Worm (Caenorhabditis elegans) whole organism, mixed stage, embryonic: ENCODE measurements around the gene pbs-1.

Experiments
- M03D4.4 ChIP-seq: sonication (generic microtip); optimal IDR thresholded peaks from 2 replicates; lab custom pipeline; 2017; ENCODE audit warnings: mild to moderate bottlenecking, missing genetic modification characterization, missing compliant biosample characterization
- bed-3 ChIP-seq: fragments of 200-800 bp; sonication (Bioruptor generic); optimal IDR thresholded peaks from 3 replicates; lab custom pipeline; 2018; ENCODE audit warnings: mild to moderate bottlenecking, missing genetic modification characterization, moderate library complexity, missing compliant biosample characterization
- ceh-39 ChIP-seq: fragments of 150-350 bp; optimal IDR thresholded peaks from 2 replicates; lab custom pipeline; 2014; ENCODE audit warnings: missing biosample characterization, missing genetic modification characterization
- ceh-43 ChIP-seq: fragments of 200-800 bp; sonication (Bioruptor generic); optimal IDR thresholded peaks from 2 replicates; lab custom pipeline; 2018; ENCODE audit warnings: mild to moderate bottlenecking, missing genetic modification characterization, moderate library complexity, missing compliant biosample characterization
- ceh-83 ChIP-seq: fragments of 200-800 bp; sonication (Bioruptor generic); optimal IDR thresholded peaks from 2 replicates; lab custom pipeline; 2018; ENCODE audit warnings: mild to moderate bottlenecking, missing genetic modification characterization, missing compliant biosample characterization
- ces-1 ChIP-seq: fragments of 150-350 bp; optimal IDR thresholded peaks from 2 replicates; lab custom pipeline; 2014; ENCODE audit warnings: missing biosample characterization, missing genetic modification reagents, missing genetic modification characterization
- cnd-1 ChIP-seq: fragments of 200-800 bp; sonication (Bioruptor generic); optimal IDR thresholded peaks from 2 replicates; lab custom pipeline; 2018; ENCODE audit warnings: mild to moderate bottlenecking, missing genetic modification characterization, missing compliant biosample characterization
- elt-3 ChIP-seq: fragments of 150-350 bp; optimal IDR thresholded peaks from 2 replicates; lab custom pipeline; 2014; ENCODE audit warnings: missing biosample characterization, missing genetic modification characterization
- ham-2 ChIP-seq: fragments of 200-800 bp; sonication (Bioruptor generic); optimal IDR thresholded peaks from 2 replicates; lab custom pipeline; 2018; ENCODE audit warnings: mild to moderate bottlenecking, missing genetic modification characterization, missing compliant biosample characterization
- hlh-1 ChIP-seq: fragments of 150-350 bp; optimal IDR thresholded peaks from 2 replicates; lab custom pipeline; 2014; ENCODE audit warnings: missing biosample characterization, missing genetic modification reagents, missing genetic modification characterization
- lin-13 ChIP-seq: fragments of 150-350 bp; optimal IDR thresholded peaks from 2 replicates; lab custom pipeline; 2014; ENCODE audit warnings: missing biosample characterization, missing genetic modification characterization
- lin-32 ChIP-seq: fragments of 200-800 bp; sonication (Bioruptor generic); optimal IDR thresholded peaks from 2 replicates; lab custom pipeline; 2018; ENCODE audit warnings: mild to moderate bottlenecking, missing genetic modification characterization, missing compliant biosample characterization
- lsy-2 ChIP-seq: fragments of 150-350 bp; optimal IDR thresholded peaks from 2 replicates; lab custom pipeline; 2014; ENCODE audit warnings: missing biosample characterization, missing genetic modification characterization
- mab-5 ChIP-seq: fragments of 150-350 bp; optimal IDR thresholded peaks from 2 replicates; lab custom pipeline; 2014; ENCODE audit warnings: missing biosample characterization, missing genetic modification characterization
- mep-1 ChIP-seq: fragments of 150-350 bp; optimal IDR thresholded peaks from 2 replicates; lab custom pipeline; 2017; ENCODE audit warnings: missing biosample characterization, missing genetic modification reagents, missing genetic modification characterization, inconsistent platforms
- mls-2 ChIP-seq: sonication (generic microtip); optimal IDR thresholded peaks from 2 replicates; lab custom pipeline; 2016; ENCODE audit warnings: mild to moderate bottlenecking, missing genetic modification characterization, moderate library complexity, missing compliant biosample characterization
- nhr-12 ChIP-seq: fragments of 150-350 bp; optimal IDR thresholded peaks from 2 replicates; lab custom pipeline; 2014; ENCODE audit warnings: missing biosample characterization, missing genetic modification characterization
- nhr-2 ChIP-seq: fragments of 150-350 bp; optimal IDR thresholded peaks from 2 replicates; lab custom pipeline; 2014; ENCODE audit warnings: missing biosample characterization, missing genetic modification characterization
- nhr-237 ChIP-seq: fragments of 150-350 bp; optimal IDR thresholded peaks from 2 replicates; lab custom pipeline; 2014; ENCODE audit warnings: missing biosample characterization, missing genetic modification characterization
- nhr-28 ChIP-seq: fragments of 150-350 bp; optimal IDR thresholded peaks from 2 replicates; lab custom pipeline; 2014; ENCODE audit warnings: missing biosample characterization, missing genetic modification characterization
- nhr-76 ChIP-seq: sonication (generic microtip); optimal IDR thresholded peaks from 2 replicates; lab custom pipeline; 2017; ENCODE audit warnings: missing biosample characterization, missing genetic modification characterization
- pha-4 ChIP-seq: fragments of 150-350 bp; optimal IDR thresholded peaks from 2 replicates; lab custom pipeline; 2018; ENCODE audit warnings: missing biosample characterization, missing genetic modification reagents, missing genetic modification characterization
- sem-2 ChIP-seq: fragments of 200-800 bp; sonication (Bioruptor generic); optimal IDR thresholded peaks from 2 replicates; lab custom pipeline; 2018; ENCODE audit warnings: mild to moderate bottlenecking, missing genetic modification characterization, missing compliant biosample characterization
- snpc-4 ChIP-seq: fragments of 150-350 bp; optimal IDR thresholded peaks from 2 replicates; lab custom pipeline; 2014; ENCODE audit warnings: missing biosample characterization, missing genetic modification characterization
- sptf-1 ChIP-seq: sonication (generic microtip); optimal IDR thresholded peaks from 2 replicates; lab custom pipeline; 2017; ENCODE audit warnings: mild to moderate bottlenecking, missing genetic modification characterization, moderate library complexity, missing compliant biosample characterization
- tbx-8 ChIP-seq: fragments of 200-800 bp; sonication (Bioruptor generic); optimal IDR thresholded peaks from 2 replicates; lab custom pipeline; 2018; ENCODE audit warnings: mild to moderate bottlenecking, missing genetic modification characterization, moderate library complexity, missing compliant biosample characterization
- unc-120 ChIP-seq: sonication (generic microtip); optimal IDR thresholded peaks from 2 replicates; lab custom pipeline; 2017; ENCODE audit warnings: missing genetic modification characterization, missing compliant biosample characterization; ENCODE audit not compliant: poor library complexity, severe bottlenecking
- unc-39 ChIP-seq: fragments of 150-350 bp; optimal IDR thresholded peaks from 2 replicates; lab custom pipeline; 2014; ENCODE audit warnings: missing biosample characterization, missing genetic modification characterization
- unc-62 ChIP-seq: fragments of 150-350 bp; optimal IDR thresholded peaks from 2 replicates; lab custom pipeline; 2014; ENCODE audit warnings: missing biosample characterization, missing genetic modification reagents, missing genetic modification characterization
- zip-8 ChIP-seq: fragments of 150-350 bp; optimal IDR thresholded peaks from 2 replicates; lab custom pipeline; 2014; ENCODE audit warnings: missing biosample characterization, missing genetic modification characterization
- ztf-11 ChIP-seq: fragments of 150-350 bp; optimal IDR thresholded peaks from 2 replicates; lab custom pipeline; 2014; ENCODE audit warnings: missing biosample characterization, missing genetic modification characterization

Gene pbs-1

DNA sequence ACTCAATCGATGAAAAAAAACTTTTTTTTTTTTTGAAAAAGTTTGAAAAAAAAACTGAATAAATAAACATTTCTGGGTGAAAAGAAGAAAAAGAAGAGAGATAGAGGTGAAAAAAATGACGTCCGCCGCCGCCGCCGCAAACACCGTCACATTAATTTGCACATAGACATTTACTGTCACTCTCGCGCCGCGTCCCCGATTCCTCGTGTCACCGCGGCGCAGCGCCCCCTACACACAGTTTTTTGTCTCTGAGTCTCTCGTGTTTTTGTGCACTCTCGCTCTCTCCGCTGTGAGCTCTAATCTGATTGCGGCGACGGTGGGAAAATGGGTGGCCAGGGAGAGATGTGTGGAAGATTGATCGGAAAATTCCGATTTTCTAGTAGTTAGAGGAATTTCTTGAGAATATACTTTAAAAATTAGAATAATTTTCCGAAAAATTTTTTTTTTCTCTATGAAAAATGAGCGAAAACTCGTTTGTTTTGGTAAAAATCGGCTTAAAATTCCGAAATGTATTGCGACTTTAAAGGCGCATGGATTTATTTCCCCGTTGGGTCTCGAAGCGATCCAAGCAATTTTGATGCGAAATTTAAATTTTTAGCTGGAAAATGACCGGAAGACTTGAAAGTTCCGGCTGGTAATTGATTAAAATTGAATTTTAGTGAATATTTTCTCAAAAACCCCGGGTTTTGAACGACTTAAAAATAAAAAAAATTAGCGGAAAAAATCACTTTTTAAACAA lies 30.0 kb upstream of the pbs-1 start:
- TF ChIP-seq ham-2 (GFP tag; lab: Kevin White, UChicago) (no peak), cnd-1 (no peak), nhr-12 (no peak), ceh-43 (GFP tag; lab: Kevin White, UChicago) (no peak), unc-39 (tag; lab: Kevin White, UChicago) (no peak), snpc-4 (no peak)

- TF ChIP-seq lin-32 (no peak), unc-120 (tag; lab: Kevin White, UChicago) (no peak), tbx-8 (no peak), hlh-1 (tag; lab: Kevin White, UChicago) (no peak), cnd-1 (no peak), mls-2 (tag; lab: Kevin White, UChicago) (no peak), bed-3 (GFP tag; lab: Kevin White, UChicago) (no peak), zip-8 (no peak), nhr-28 (tag; lab: Kevin White, UChicago) (no peak), ceh-39 (tag; lab: Kevin White, UChicago) (no peak), mab-5 (tag; lab: Kevin White, UChicago) (no peak), ham-2 (GFP tag; lab: Kevin White, UChicago) (no peak), nhr-12 (no peak)
Measured at ce11 chrIV:1738892-1739291, 29.3 kb upstream of the pbs-1 start.

DNA sequence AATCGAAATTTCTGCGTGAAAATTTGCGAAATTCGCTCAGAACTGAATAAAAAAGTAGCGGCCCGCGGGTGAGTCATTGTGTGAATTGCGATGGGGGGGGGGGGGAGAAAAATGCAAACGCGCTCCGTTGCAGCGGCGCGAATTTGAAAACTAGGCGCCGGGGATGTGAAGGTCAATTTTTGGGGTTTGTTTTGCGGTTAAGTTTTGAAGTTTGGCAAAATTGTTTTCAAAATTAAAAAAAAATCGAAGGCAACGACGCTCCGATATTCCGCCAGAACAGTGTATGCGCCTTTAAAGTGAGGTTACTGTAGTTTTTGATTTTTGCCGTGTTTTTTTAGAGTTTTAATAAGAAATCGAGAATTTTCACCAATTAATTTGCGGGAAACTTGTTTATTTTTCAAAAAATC lies 28.8 kb upstream of the pbs-1 start:
- TF ChIP-seq sptf-1 (tag; lab: Kevin White, UChicago), result peak; percentile 59
- peak; percentile 40 for TF ChIP-seq mls-2 (tag; lab: Kevin White, UChicago)
- TF ChIP-seq nhr-12, result no peak
- TF ChIP-seq lin-32, result no peak
- TF ChIP-seq nhr-2 (tag; lab: Kevin White, UChicago), result no peak
- no peak for TF ChIP-seq cnd-1
- TF ChIP-seq lsy-2, result no peak
- TF ChIP-seq mep-1 (tag; lab: Kevin White, UChicago), result peak; percentile 15
- no peak for TF ChIP-seq hlh-1 (tag; lab: Kevin White, UChicago)
- no peak for TF ChIP-seq elt-3
- no peak for TF ChIP-seq sem-2 (GFP tag; lab: Kevin White, UChicago)
- no peak for TF ChIP-seq ceh-43 (GFP tag; lab: Kevin White, UChicago)
- TF ChIP-seq ztf-11 (tag; lab: Kevin White, UChicago), result no peak
- TF ChIP-seq ceh-83 (GFP tag; lab: Kevin White, UChicago), result peak; percentile 45
- no peak for TF ChIP-seq mab-5 (tag; lab: Kevin White, UChicago)
- TF ChIP-seq pha-4 (tag; lab: Kevin White, UChicago), result peak; percentile 1
- TF ChIP-seq nhr-237 (tag; lab: Kevin White, UChicago), result peak; percentile 5
- TF ChIP-seq M03D4.4 (tag; lab: Kevin White, UChicago), result peak; percentile 41
- peak; percentile 50 for TF ChIP-seq lin-13

DNA sequence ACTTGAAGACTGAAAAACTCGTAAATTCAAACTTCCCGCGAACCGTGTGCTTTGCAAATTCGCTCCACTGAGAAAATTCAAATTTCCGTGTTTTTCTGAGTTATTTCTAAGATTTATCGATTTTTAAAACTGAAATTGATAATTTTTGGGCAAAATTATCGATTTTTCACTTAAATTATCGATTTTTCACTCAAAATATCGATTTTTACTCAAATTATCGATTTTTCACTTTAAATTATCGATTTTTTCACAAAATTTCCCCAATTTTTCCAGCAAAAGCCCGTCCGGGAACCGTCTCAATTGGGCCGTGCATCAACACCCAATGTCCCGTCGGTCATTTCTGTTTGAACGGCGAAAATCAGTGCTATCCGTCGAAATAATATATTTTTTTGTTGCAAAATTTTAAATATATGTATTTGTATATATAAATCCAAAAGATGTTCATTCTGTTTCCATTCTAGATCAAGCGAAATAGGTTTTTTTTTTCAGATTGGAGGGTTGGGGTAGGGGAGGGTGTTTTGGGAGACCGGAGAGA lies 18.1 kb upstream of the pbs-1 start:
- TF ChIP-seq nhr-76, result no peak
- TF ChIP-seq nhr-237 (tag; lab: Kevin White, UChicago), result no peak
- TF ChIP-seq lin-13, result no peak
- TF ChIP-seq tbx-8, result no peak
- TF ChIP-seq sem-2 (GFP tag; lab: Kevin White, UChicago), result no peak
- no peak for TF ChIP-seq snpc-4

DNA sequence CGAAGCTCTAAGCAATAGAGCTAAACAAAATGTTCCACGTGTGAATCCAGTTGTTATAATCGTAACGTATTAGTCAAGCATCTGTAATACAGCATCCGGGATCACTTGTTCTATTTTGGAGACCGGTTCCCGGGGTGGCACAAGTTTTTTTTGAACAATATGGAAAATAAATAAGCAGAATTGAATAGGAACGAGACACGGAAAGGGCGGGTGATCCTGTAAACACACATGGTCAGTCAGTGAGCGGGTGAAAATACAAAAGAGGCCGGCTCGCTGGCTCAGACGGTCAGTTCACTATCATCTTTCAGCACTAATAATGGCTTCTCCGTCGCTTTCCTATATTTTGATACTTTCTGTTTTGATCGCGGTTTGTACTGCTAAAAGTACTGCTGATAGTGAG lies 16.3 kb upstream of the pbs-1 start, which contains the start of gene K08D12.8:
K08D12.8 (plus strand) TSS at position 301 of the 400 bp plus-strand sequence.
- TF ChIP-seq nhr-28 (tag; lab: Kevin White, UChicago), result no peak
- no peak for TF ChIP-seq bed-3 (GFP tag; lab: Kevin White, UChicago)
- no peak for TF ChIP-seq pha-4 (tag; lab: Kevin White, UChicago)
- no peak for TF ChIP-seq unc-120 (tag; lab: Kevin White, UChicago)
- no peak for TF ChIP-seq mab-5 (tag; lab: Kevin White, UChicago)
- no peak for TF ChIP-seq ham-2 (GFP tag; lab: Kevin White, UChicago)
- no peak for TF ChIP-seq ceh-83 (GFP tag; lab: Kevin White, UChicago)
- TF ChIP-seq unc-62 (GFP tag; lab: Kevin White, UChicago), result no peak
- no peak for TF ChIP-seq nhr-76
- TF ChIP-seq ces-1 (GFP tag; lab: Kevin White, UChicago), result no peak
- TF ChIP-seq ceh-43 (GFP tag; lab: Kevin White, UChicago), result no peak
- TF ChIP-seq snpc-4, result no peak
- TF ChIP-seq ztf-11 (tag; lab: Kevin White, UChicago), result no peak
- TF ChIP-seq M03D4.4 (tag; lab: Kevin White, UChicago), result no peak
- TF ChIP-seq ceh-39 (tag; lab: Kevin White, UChicago), result no peak
